Worm (Caenorhabditis elegans) whole organism, early embryonic: ENCODE measurements around the gene rml-1.
"Not testable (repeated sequence)": the region's sequence is repeated elsewhere in the genome, so short reads cannot be mapped to it uniquely, and the experiment has no call there.

Experiments
- B0310.2 ChIP-seq: sonication (generic microtip); optimal IDR thresholded peaks from 2 replicates; lab custom pipeline; 2016; ENCODE audit warnings: mild to moderate bottlenecking, missing genetic modification characterization, missing compliant biosample characterization
- F13C5.2 ChIP-seq: sonication (generic microtip); optimal IDR thresholded peaks from 2 replicates; lab custom pipeline; 2017; ENCODE audit warnings: mild to moderate bottlenecking, missing genetic modification characterization, inconsistent platforms, missing compliant biosample characterization
- ama-1 ChIP-seq: fragments of 150-350 bp; optimal IDR thresholded peaks from 2 replicates; lab custom pipeline; 2014
- ceh-13 ChIP-seq: fragments of 200-800 bp; sonication (Bioruptor generic); optimal IDR thresholded peaks from 2 replicates; lab custom pipeline; 2018; ENCODE audit warnings: mild to moderate bottlenecking, missing genetic modification characterization, missing compliant biosample characterization
- ceh-36 ChIP-seq: sonication (generic microtip); optimal IDR thresholded peaks from 2 replicates; lab custom pipeline; 2016; ENCODE audit warnings: missing genetic modification characterization, inconsistent platforms, missing compliant biosample characterization
- flt-1 ChIP-seq: fragments of 200-800 bp; sonication (Bioruptor generic); IDR thresholded peaks from 2 replicates; pipeline ENCODE4 v1.3.6; 2022; ENCODE audit warnings: missing genetic modification characterization, missing compliant biosample characterization
- hmg-4 ChIP-seq: fragments of 200-800 bp; sonication (Bioruptor generic); optimal IDR thresholded peaks from 2 replicates; lab custom pipeline; 2018; ENCODE audit warnings: mild to moderate bottlenecking, missing genetic modification characterization, missing compliant biosample characterization
- hnd-1 ChIP-seq: sonication (generic microtip); optimal IDR thresholded peaks from 2 replicates; lab custom pipeline; 2016; ENCODE audit warnings: missing genetic modification characterization, missing compliant biosample characterization
- pes-1 ChIP-seq: fragments of 200-800 bp; sonication (Bioruptor generic); IDR thresholded peaks from 2 replicates; pipeline ENCODE4 v1.3.6; 2022; ENCODE audit warnings: missing genetic modification reagents, missing genetic modification characterization, missing compliant biosample characterization
- scrt-1 ChIP-seq: fragments of 200-800 bp; sonication (Bioruptor generic); IDR thresholded peaks from 2 replicates; pipeline ENCODE4 v1.3.6; 2022; ENCODE audit warnings: missing genetic modification characterization, missing compliant biosample characterization
- sea-1 ChIP-seq: fragments of 200-800 bp; sonication (Bioruptor generic); conservative IDR thresholded peaks from 2 replicates; pipeline ENCODE4 v1.3.6; 2022; ENCODE audit warnings: missing genetic modification characterization, missing compliant biosample characterization
- tbx-37 ChIP-seq: fragments of 200-800 bp; sonication (Bioruptor generic); conservative IDR thresholded peaks from 2 replicates; pipeline ENCODE4 v1.3.6; 2022; ENCODE audit warnings: missing genetic modification reagents, missing genetic modification characterization, missing compliant biosample characterization
- tra-4 ChIP-seq: sonication (generic microtip); optimal IDR thresholded peaks from 2 replicates; lab custom pipeline; 2017; ENCODE audit warnings: missing genetic modification characterization, missing compliant biosample characterization

ce11 chrIII:13751144-13751543 lies 16.7 kb downstream of the rml-1 start, which contains the start of gene mlc-7:
- not testable (repeated sequence) for TF ChIP-seq pes-1 (GFP tag; lab: Robert Waterston, UW); hmg-4; flt-1 (GFP tag; lab: Robert Waterston, UW); ama-1 (lab: Kevin White, UChicago); B0310.2 (tag; lab: Kevin White, UChicago); sea-1 (GFP tag; lab: Robert Waterston, UW); scrt-1 (GFP tag; lab: Robert Waterston, UW); ceh-36 (tag; lab: Kevin White, UChicago); tbx-37 (GFP tag; lab: Robert Waterston, UW); ceh-13 (GFP tag; lab: Kevin White, UChicago); tra-4 (tag; lab: Kevin White, UChicago); hnd-1; F13C5.2 (tag; lab: Kevin White, UChicago)
